Worm (Caenorhabditis elegans): ENCODE results near the gene F14H3.6.

- TF ChIP-seq nhr-28 (tag; optimal IDR thresholded peaks at IDR 0.05) (no peak), lin-32 (GFP tag; optimal IDR thresholded peaks at IDR 0.05) (no peak)
Measured at ce11 chrV:16060135-16060534, 1.4 kb upstream of the F14H3.6 start, which contains the start of gene F14H3.15.
